Fruit fly (Drosophila melanogaster): Measurements from ENCODE around the gene CG34163.

DNA sequence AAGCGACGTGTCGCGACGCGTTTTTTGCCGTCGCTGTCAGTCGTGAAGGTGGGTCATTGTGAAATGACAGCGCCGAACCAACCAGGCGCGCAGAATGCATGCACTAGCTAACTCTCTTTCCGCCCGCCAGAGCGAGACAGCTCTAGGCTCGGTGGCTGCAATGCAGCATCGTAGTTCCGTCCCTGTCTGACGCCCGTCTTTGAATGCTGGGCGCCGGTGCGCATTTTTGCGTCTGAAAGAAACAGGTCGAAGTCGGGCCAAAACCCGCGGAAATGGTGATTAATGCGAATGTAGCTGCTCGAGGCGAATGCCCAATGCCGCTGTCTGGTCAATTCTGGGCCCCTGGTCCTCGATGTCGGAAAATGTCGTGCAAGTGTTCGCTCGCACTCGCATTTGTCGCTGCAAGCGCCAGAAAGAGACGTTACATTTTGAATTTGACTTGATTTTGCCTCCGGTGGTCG lies 19.3 kb downstream of the CG34163 start:
- TF ChIP-seq h (GFP tag; optimal IDR thresholded peaks at IDR 0.05) (peak; percentile 86), pan (optimal IDR thresholded peaks at IDR 0.05) (no peak), usp (GFP tag; optimal IDR thresholded peaks at IDR 0.05) (no peak), sv (GFP tag; optimal IDR thresholded peaks at IDR 0.05) (no peak), Myc (optimal IDR thresholded peaks at IDR 0.05) (no peak), woc (GFP tag; optimal IDR thresholded peaks at IDR 0.05) (no peak), HLH106 (tag; optimal IDR thresholded peaks at IDR 0.05) (peak; percentile 51), rgr (GFP tag; optimal IDR thresholded peaks at IDR 0.05) (peak; percentile 45), Dif (GFP tag; optimal IDR thresholded peaks at IDR 0.05; ENCODE audit: partially characterized antibody) (no peak), Hr83 (GFP tag; optimal IDR thresholded peaks at IDR 0.05; ENCODE audit: poor library complexity, severe bottlenecking) (peak; percentile 88), fru (GFP tag; optimal IDR thresholded peaks at IDR 0.05) (peak; percentile 56)
